Worm (Caenorhabditis elegans): ENCODE measurements around the gene irld-36.

- TF ChIP-seq pha-4 (tag; optimal IDR thresholded peaks at IDR 0.05) (no peak), pqm-1 (tag; optimal IDR thresholded peaks at IDR 0.05) (no peak), ets-4 (tag; optimal IDR thresholded peaks at IDR 0.05) (no peak), ceh-24 (tag; optimal IDR thresholded peaks at IDR 0.05) (no peak), hlh-8 (tag; optimal IDR thresholded peaks at IDR 0.05) (no peak), lin-11 (tag; optimal IDR thresholded peaks at IDR 0.05) (no peak), madf-2 (tag; optimal IDR thresholded peaks at IDR 0.05) (no peak), fkh-10 (GFP tag; optimal IDR thresholded peaks at IDR 0.05) (no peak)
Measured at ce11 chrII:1730103-1730502, 50.9 kb downstream of the irld-36 start, which contains the start of gene ceh-81.

Data from whole organism, late embryonic.